Fruit fly (Drosophila melanogaster): ENCODE results near the gene js.

Gene js

DNA sequence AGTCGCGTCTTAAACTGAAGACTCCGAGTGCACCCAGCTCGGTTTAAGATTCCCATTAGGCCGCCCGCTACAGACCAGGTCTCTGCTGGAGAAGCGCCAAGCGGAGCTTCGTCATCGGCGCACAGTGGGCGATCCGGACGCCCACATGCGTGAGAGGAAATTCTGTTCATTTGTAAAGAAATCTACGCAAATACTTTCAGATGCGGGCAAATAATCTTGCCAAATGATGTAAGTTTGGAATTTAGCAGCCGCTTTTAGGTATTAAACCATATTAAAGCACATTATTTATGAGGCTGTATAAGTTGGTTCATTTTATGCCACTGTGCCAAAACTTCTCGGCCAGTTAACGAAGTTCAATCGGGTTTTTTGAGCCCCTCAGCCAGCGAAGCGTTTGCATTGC, at the start of gene js:
Gene js (minus strand): TSS at position 19 of the 400 bp plus-strand sequence.
- TF ChIP-seq dac (GFP tag; optimal IDR thresholded peaks at IDR 0.05) (peak; percentile 62), Ets96B (tag; optimal IDR thresholded peaks at IDR 0.05) (no peak), OdsH (GFP tag; optimal IDR thresholded peaks at IDR 0.05) (peak; percentile 75), CG1621 (tag; optimal IDR thresholded peaks at IDR 0.05) (no peak), CG8319 (GFP tag; optimal IDR thresholded peaks at IDR 0.05) (peak; percentile 24), esn (GFP tag; optimal IDR thresholded peaks at IDR 0.05) (no peak), CG6163 (GFP tag; IDR thresholded peaks at IDR 0.05) (peak; percentile 66; the same call in 2 of the 3 replicates), Smox (GFP tag; optimal IDR thresholded peaks at IDR 0.05) (peak; percentile 45), Eip75B (GFP tag; optimal IDR thresholded peaks at IDR 0.05) (no peak), CG6854 (GFP tag; optimal IDR thresholded peaks at IDR 0.05) (no peak), CG6276 (GFP tag; optimal IDR thresholded peaks at IDR 0.05) (peak; percentile 73), CG3032 (tag; optimal IDR thresholded peaks at IDR 0.05) (no peak), CG3919 (GFP tag; optimal IDR thresholded peaks at IDR 0.05) (peak; percentile 73), Ets21C (GFP tag; optimal IDR thresholded peaks at IDR 0.05) (no peak), svp (GFP tag) (no peak), CG32006 (GFP tag; optimal IDR thresholded peaks at IDR 0.05) (peak; percentile 91), fkh (GFP tag; optimal IDR thresholded peaks at IDR 0.05) (no peak), Eip93F (GFP tag; optimal IDR thresholded peaks at IDR 0.05) (no peak), Gug (GFP tag; IDR thresholded peaks at IDR 0.05) (0 out of 2 replicates have a peak, but pooled peaks have one; percentile 31), CG6792 (GFP tag; optimal IDR thresholded peaks at IDR 0.05) (no peak), CG8119 (GFP tag; IDR thresholded peaks at IDR 0.05) (peak; percentile 83), CG11294 (GFP tag; IDR thresholded peaks at IDR 0.05) (no peak), CG6808 (GFP tag; optimal IDR thresholded peaks at IDR 0.05) (peak; percentile 27), fd85E (GFP tag; optimal IDR thresholded peaks at IDR 0.05) (no peak), CG4318 (GFP tag; optimal IDR thresholded peaks at IDR 0.05) (peak; percentile 78), Eip78C (GFP tag) (no peak), Sox15 (GFP tag; optimal IDR thresholded peaks at IDR 0.05) (peak; percentile 18), dsx (GFP tag; optimal IDR thresholded peaks at IDR 0.05; ENCODE audit: poor library complexity, severe bottlenecking) (no peak), CG15336 (GFP tag; IDR thresholded peaks at IDR 0.05) (peak; percentile 84), CG8632 (GFP tag; optimal IDR thresholded peaks at IDR 0.05) (no peak), vri (GFP tag; optimal IDR thresholded peaks at IDR 0.05) (no peak), CG10669 (GFP tag; optimal IDR thresholded peaks at IDR 0.05) (no peak), Hr4 (GFP tag; optimal IDR thresholded peaks at IDR 0.05) (peak; percentile 81), spab (GFP tag; optimal IDR thresholded peaks at IDR 0.05) (no peak), CG11902 (GFP tag; optimal IDR thresholded peaks at IDR 0.05) (no peak), Lpt (GFP tag; optimal IDR thresholded peaks at IDR 0.05) (peak; percentile 75), CG31627 (GFP tag; optimal IDR thresholded peaks at IDR 0.05) (peak; percentile 49), CG7368 (GFP tag; optimal IDR thresholded peaks at IDR 0.05) (peak; percentile 30), eg (GFP tag; IDR thresholded peaks at IDR 0.05) (peak; percentile 62), CG16779 (tag; optimal IDR thresholded peaks at IDR 0.05) (no peak), Blimp-1 (GFP tag; optimal IDR thresholded peaks at IDR 0.05) (no peak), Met (GFP tag; optimal IDR thresholded peaks at IDR 0.05) (peak; percentile 53), pdm3 (GFP tag; optimal IDR thresholded peaks at IDR 0.05) (peak; percentile 76), Hr39 (GFP tag; optimal IDR thresholded peaks at IDR 0.05) (peak; percentile 53), cyc (GFP tag; optimal IDR thresholded peaks at IDR 0.05) (no peak), fd59A (GFP tag; optimal IDR thresholded peaks at IDR 0.05) (no peak), CG11762 (GFP tag; optimal IDR thresholded peaks at IDR 0.05; ENCODE audit: insufficient read depth) (peak; percentile 67), acj6 (GFP tag; optimal IDR thresholded peaks at IDR 0.05) (peak; percentile 61), Sox102F (GFP tag; optimal IDR thresholded peaks at IDR 0.05) (peak; percentile 50), net (GFP tag; optimal IDR thresholded peaks at IDR 0.05) (no peak), achi (GFP tag; optimal IDR thresholded peaks at IDR 0.05) (peak; percentile 67), topi (GFP tag; optimal IDR thresholded peaks at IDR 0.05) (peak; percentile 44), salr (GFP tag; optimal IDR thresholded peaks at IDR 0.05) (peak in 1 of 2 experiments; percentile 62)

Measured in whole organism, prepupa.